Worm (Caenorhabditis elegans) whole organism, midembryonic: ENCODE results near the gene asg-2.

Experiments
- T22C8.4 ChIP-seq: fragments of 200-800 bp; sonication (Bioruptor generic); IDR thresholded peaks from 2 replicates; pipeline ENCODE4 v1.3.6; 2022; ENCODE audit warnings: missing genetic modification characterization, missing compliant biosample characterization
- cog-1 ChIP-seq: sonication (generic microtip); optimal IDR thresholded peaks from 2 replicates; lab custom pipeline; 2016; ENCODE audit warnings: missing genetic modification characterization, missing compliant biosample characterization
- klf-2 ChIP-seq: fragments of 200-800 bp; sonication (Bioruptor generic); conservative IDR thresholded peaks from 2 replicates; pipeline ENCODE4 v1.3.6; 2022; ENCODE audit warnings: missing genetic modification reagents, missing genetic modification characterization, missing compliant biosample characterization
- ztf-29 ChIP-seq: fragments of 200-800 bp; sonication (Bioruptor generic); IDR thresholded peaks from 2 replicates; pipeline ENCODE4 v1.3.6; 2022; ENCODE audit warnings: missing genetic modification reagents, missing genetic modification characterization, missing compliant biosample characterization

- TF ChIP-seq cog-1 (tag; lab: Kevin White, UChicago) (no peak), T22C8.4 (GFP tag; lab: Robert Waterston, UW) (no peak), ztf-29 (GFP tag; lab: Robert Waterston, UW) (no peak), klf-2 (GFP tag; lab: Robert Waterston, UW) (no peak)
These were observed 22.0 kb downstream of the asg-2 start, which contains the start of gene nep-4 for ce11 chrX:6863032-6863431.
